Worm (Caenorhabditis elegans) whole organism, midembryonic: ENCODE results near the gene osm-1.

Experiments
- klf-2 ChIP-seq: fragments of 200-800 bp; sonication (Bioruptor generic); conservative IDR thresholded peaks from 2 replicates; pipeline ENCODE4 v1.3.6; 2022; ENCODE audit warnings: missing genetic modification reagents, missing genetic modification characterization, missing compliant biosample characterization
- tab-1 ChIP-seq: fragments of 200-800 bp; sonication (Bioruptor generic); IDR thresholded peaks from 2 replicates; pipeline ENCODE4 v1.3.6; 2022; ENCODE audit warnings: missing genetic modification characterization, missing compliant biosample characterization
- ztf-23 ChIP-seq: fragments of 200-800 bp; sonication (Bioruptor generic); IDR thresholded peaks from 2 replicates; pipeline ENCODE4 v1.3.6; 2022; ENCODE audit warnings: missing genetic modification reagents, missing genetic modification characterization, missing compliant biosample characterization
- ztf-29 ChIP-seq: fragments of 200-800 bp; sonication (Bioruptor generic); IDR thresholded peaks from 2 replicates; pipeline ENCODE4 v1.3.6; 2022; ENCODE audit warnings: missing genetic modification reagents, missing genetic modification characterization, missing compliant biosample characterization

- no peak for TF ChIP-seq ztf-29 (GFP tag; lab: Robert Waterston, UW)
- no peak for TF ChIP-seq tab-1
- TF ChIP-seq klf-2 (GFP tag; lab: Robert Waterston, UW): no peak
- TF ChIP-seq ztf-23 (GFP tag; lab: Robert Waterston, UW): no peak
These were observed 31.4 kb downstream of the osm-1 start for ce11 chrX:16571877-16572276.
